Worm (Caenorhabditis elegans) whole organism, mixed stage, embryonic: ENCODE results near the gene pno-1.

Experiments used
- M03D4.4 ChIP-seq: sonication (generic microtip); optimal IDR thresholded peaks from 2 replicates; lab custom pipeline; 2017; ENCODE audit warnings: mild to moderate bottlenecking, missing genetic modification characterization, missing compliant biosample characterization
- ces-1 ChIP-seq: fragments of 150-350 bp; optimal IDR thresholded peaks from 2 replicates; lab custom pipeline; 2014; ENCODE audit warnings: missing biosample characterization, missing genetic modification reagents, missing genetic modification characterization
- elt-3 ChIP-seq: fragments of 150-350 bp; optimal IDR thresholded peaks from 2 replicates; lab custom pipeline; 2014; ENCODE audit warnings: missing biosample characterization, missing genetic modification characterization
- lin-13 ChIP-seq: fragments of 150-350 bp; optimal IDR thresholded peaks from 2 replicates; lab custom pipeline; 2014; ENCODE audit warnings: missing biosample characterization, missing genetic modification characterization
- lsy-2 ChIP-seq: fragments of 150-350 bp; optimal IDR thresholded peaks from 2 replicates; lab custom pipeline; 2014; ENCODE audit warnings: missing biosample characterization, missing genetic modification characterization
- nhr-28 ChIP-seq: fragments of 150-350 bp; optimal IDR thresholded peaks from 2 replicates; lab custom pipeline; 2014; ENCODE audit warnings: missing biosample characterization, missing genetic modification characterization
- pha-4 ChIP-seq: fragments of 150-350 bp; optimal IDR thresholded peaks from 2 replicates; lab custom pipeline; 2018; ENCODE audit warnings: missing biosample characterization, missing genetic modification reagents, missing genetic modification characterization
- sem-2 ChIP-seq: fragments of 200-800 bp; sonication (Bioruptor generic); optimal IDR thresholded peaks from 2 replicates; lab custom pipeline; 2018; ENCODE audit warnings: mild to moderate bottlenecking, missing genetic modification characterization, missing compliant biosample characterization
- unc-62 ChIP-seq: fragments of 150-350 bp; optimal IDR thresholded peaks from 2 replicates; lab custom pipeline; 2014; ENCODE audit warnings: missing biosample characterization, missing genetic modification reagents, missing genetic modification characterization
- zip-8 ChIP-seq: fragments of 150-350 bp; optimal IDR thresholded peaks from 2 replicates; lab custom pipeline; 2014; ENCODE audit warnings: missing biosample characterization, missing genetic modification characterization
- ztf-11 ChIP-seq: fragments of 150-350 bp; optimal IDR thresholded peaks from 2 replicates; lab custom pipeline; 2014; ENCODE audit warnings: missing biosample characterization, missing genetic modification characterization

ce11 chrII:9746069-9746468 is 3.4 kb upstream of the pno-1 start, which contains the start of the genes Y53C12B.1 and nos-3:
- TF ChIP-seq pha-4 (tag; lab: Kevin White, UChicago), result peak; percentile 68
- TF ChIP-seq lsy-2 (tag; lab: Kevin White, UChicago), result peak; percentile 98
- TF ChIP-seq ces-1 (GFP tag; lab: Kevin White, UChicago), result peak; percentile 91
- TF ChIP-seq sem-2 (GFP tag; lab: Kevin White, UChicago), result no peak
- TF ChIP-seq M03D4.4 (tag; lab: Kevin White, UChicago), result no peak
- no peak for TF ChIP-seq elt-3 (tag; lab: Kevin White, UChicago)
- TF ChIP-seq lin-13 (tag; lab: Kevin White, UChicago), result peak; percentile 79
- no peak for TF ChIP-seq zip-8
- TF ChIP-seq unc-62 (GFP tag; lab: Kevin White, UChicago), result no peak
- no peak for TF ChIP-seq ztf-11 (tag; lab: Kevin White, UChicago)
- TF ChIP-seq nhr-28 (tag; lab: Kevin White, UChicago), result no peak
